Fruit fly (Drosophila melanogaster) whole organism, embryonic: ENCODE data around the gene CG42751.

Source experiments
- CG11085 ChIP-seq: fragments of 200-800 bp; sonication (Bioruptor generic); IDR thresholded peaks from 2 replicates; pipeline ENCODE4 v1.3.6; 2022; ENCODE audit warnings: missing biosample characterization, missing genetic modification characterization
- CG12219 ChIP-seq: fragments of 200-800 bp; sonication (Bioruptor generic); optimal IDR thresholded peaks from 3 replicates; lab custom pipeline; 2018; ENCODE audit warnings: missing biosample characterization, mild to moderate bottlenecking, missing genetic modification characterization
- CG1233 ChIP-seq: fragments of 200-800 bp; sonication (Bioruptor generic); optimal IDR thresholded peaks from 4 replicates; lab custom pipeline; 2018; ENCODE audit warnings: missing biosample characterization, mild to moderate bottlenecking, missing genetic modification characterization
- CG17186 ChIP-seq: fragments of 200-800 bp; sonication (Bioruptor generic); optimal IDR thresholded peaks from 3 replicates; lab custom pipeline; 2017; ENCODE audit warnings: missing biosample characterization, missing genetic modification reagents, missing genetic modification characterization
- CG17385 ChIP-seq: fragments of 200-800 bp; sonication (Bioruptor generic); optimal IDR thresholded peaks from 3 replicates; lab custom pipeline; 2018; ENCODE audit warnings: missing biosample characterization, mild to moderate bottlenecking, missing genetic modification characterization
- CG2120 ChIP-seq: fragments of 200-800 bp; sonication (Bioruptor generic); optimal IDR thresholded peaks from 3 replicates; lab custom pipeline; 2016; ENCODE audit warnings: missing biosample characterization, missing genetic modification characterization
- CG2129 ChIP-seq: fragments of 200-800 bp; sonication (Bioruptor generic); IDR thresholded peaks from 2 replicates; pipeline ENCODE4 v1.3.6; 2022; ENCODE audit warnings: missing biosample characterization, missing genetic modification characterization; ENCODE audit not compliant: partially characterized antibody
- CG4820 ChIP-seq: fragments of 200-800 bp; sonication (Bioruptor generic); optimal IDR thresholded peaks from 3 replicates; lab custom pipeline; 2016; ENCODE audit warnings: missing biosample characterization, missing genetic modification characterization
- CkIIα-i1 ChIP-seq: fragments of 200-800 bp; sonication (Bioruptor generic); IDR thresholded peaks from 2 replicates; pipeline ENCODE4 v1.3.6; 2022; ENCODE audit warnings: missing biosample characterization, missing genetic modification characterization
- Ets65A ChIP-seq: fragments of 200-800 bp; sonication (Bioruptor generic); peaks from one replicate; lab custom pipeline; 2016; ENCODE audit warnings: missing biosample characterization, missing genetic modification characterization
- Med ChIP-seq: fragments of 200-800 bp; sonication (Bioruptor generic); peaks from one replicate; lab custom pipeline; 2016; ENCODE audit warnings: missing biosample characterization, missing genetic modification characterization, mild to moderate bottlenecking, inconsistent platforms, moderate library complexity
- Myb ChIP-seq: fragments of 200-800 bp; sonication (Bioruptor generic); optimal IDR thresholded peaks from 2 replicates; lab custom pipeline; 2016; ENCODE audit warnings: missing biosample characterization, missing genetic modification characterization
- NC2β ChIP-seq: fragments of 200-800 bp; sonication (Bioruptor generic); optimal IDR thresholded peaks from 2 replicates; lab custom pipeline; 2016; ENCODE audit warnings: missing biosample characterization, missing genetic modification characterization
- Nf-YC ChIP-seq: fragments of 200-800 bp; optimal IDR thresholded peaks from 3 replicates; lab custom pipeline; 2019; ENCODE audit warnings: missing biosample characterization, mild to moderate bottlenecking, missing genetic modification characterization, moderate library complexity
- Oaz ChIP-seq: fragments of 200-800 bp; sonication (Bioruptor generic); IDR thresholded peaks from 2 replicates; pipeline ENCODE4 v1.3.6; 2022; ENCODE audit warnings: missing biosample characterization, missing genetic modification characterization
- Opbp ChIP-seq: fragments of 200-800 bp; sonication (Bioruptor generic); IDR thresholded peaks from 3 replicates; pipeline ENCODE4 v1.3.6; 2022; ENCODE audit warnings: missing biosample characterization, missing genetic modification characterization; ENCODE audit not compliant: partially characterized antibody
- Ravus ChIP-seq: fragments of 200-800 bp; sonication (Bioruptor generic); IDR thresholded peaks from 2 replicates; pipeline ENCODE4 v1.3.6; 2022; ENCODE audit warnings: missing biosample characterization, missing genetic modification characterization
- Side ChIP-seq: fragments of 200-800 bp; sonication (Bioruptor generic); optimal IDR thresholded peaks from 2 replicates; lab custom pipeline; 2016; ENCODE audit warnings: missing biosample characterization, missing genetic modification characterization
- Trl ChIP-seq, 3 experiments: fragments of >200 bp in 2 of 3; fragments of 200-800 bp in 1 of 3; sonication (Bioruptor generic) in 1 of 3; optimal IDR thresholded peaks; 2 replicates in 1 of 3; 3 replicates in 2 of 3; lab custom pipeline; 2016 to 2017; ENCODE audit warnings: missing biosample characterization in 1 of 3, missing genetic modification characterization in 1 of 3
- ase ChIP-seq: fragments of 200-800 bp; sonication (Bioruptor generic); IDR thresholded peaks from 3 replicates; pipeline ENCODE4 v1.3.6; 2022; ENCODE audit warnings: missing biosample characterization, missing genetic modification characterization
- bowl ChIP-seq: fragments of 200-800 bp; sonication (Bioruptor generic); IDR thresholded peaks from 2 replicates; pipeline ENCODE4 v1.3.6; 2022; ENCODE audit warnings: missing biosample characterization, missing genetic modification characterization
- bsh ChIP-seq, 2 experiments: fragments of 200-800 bp; sonication (Bioruptor generic); optimal IDR thresholded peaks; 2 replicates each; lab custom pipeline; 2017 to 2018; ENCODE audit warnings: mild to moderate bottlenecking in 2 of 2, missing biosample characterization in 2 of 2, missing genetic modification characterization in 2 of 2, moderate library complexity in 1 of 2
- chinmo ChIP-seq: fragments of 200-800 bp; sonication (Bioruptor generic); IDR thresholded peaks from 4 replicates; pipeline ENCODE4 v1.3.6; 2022; ENCODE audit warnings: missing biosample characterization, missing genetic modification characterization; ENCODE audit not compliant: partially characterized antibody
- croc ChIP-seq: fragments of 200-800 bp; sonication (Bioruptor generic); conservative IDR thresholded peaks from 3 replicates; pipeline ENCODE4 v1.3.6; 2022; ENCODE audit warnings: missing biosample characterization, missing genetic modification characterization
- eve ChIP-seq, 2 experiments: fragments of >200 bp; optimal IDR thresholded peaks; 2 replicates each; lab custom pipeline; 2017; ENCODE audit warnings: missing biosample characterization in 2 of 2, missing genetic modification characterization in 2 of 2
- gem ChIP-seq: fragments of 200-800 bp; sonication (Bioruptor generic); optimal IDR thresholded peaks from 2 replicates; lab custom pipeline; 2019; ENCODE audit warnings: missing biosample characterization, mild to moderate bottlenecking, missing genetic modification characterization, moderate library complexity
- gro ChIP-seq: fragments of 200-800 bp; sonication (Bioruptor generic); optimal IDR thresholded peaks from 2 replicates; lab custom pipeline; 2016; ENCODE audit warnings: missing biosample characterization, missing genetic modification characterization
- lilli ChIP-seq: fragments of 200-800 bp; sonication (Bioruptor generic); optimal IDR thresholded peaks from 3 replicates; lab custom pipeline; 2016; ENCODE audit warnings: missing biosample characterization, missing genetic modification characterization
- nau ChIP-seq: fragments of 200-800 bp; sonication (Bioruptor generic); optimal IDR thresholded peaks from 3 replicates; lab custom pipeline; 2017; ENCODE audit warnings: missing biosample characterization, mild to moderate bottlenecking, missing genetic modification characterization, missing genetic modification reagents
- oc ChIP-seq: fragments of 200-800 bp; sonication (Bioruptor generic); optimal IDR thresholded peaks from 2 replicates; lab custom pipeline; 2018; ENCODE audit warnings: missing biosample characterization, mild to moderate bottlenecking, missing genetic modification characterization, moderate library complexity
- pzg ChIP-seq: fragments of 200-800 bp; sonication (Bioruptor generic); optimal IDR thresholded peaks from 3 replicates; lab custom pipeline; 2018; ENCODE audit warnings: missing biosample characterization, mild to moderate bottlenecking, missing genetic modification characterization, moderate library complexity
- sd ChIP-seq: fragments of 200-800 bp; sonication (Bioruptor generic); optimal IDR thresholded peaks from 3 replicates; lab custom pipeline; 2018; ENCODE audit warnings: missing biosample characterization, mild to moderate bottlenecking, missing genetic modification characterization, moderate library complexity
- sim ChIP-seq: fragments of 200-800 bp; sonication (Bioruptor generic); IDR thresholded peaks from 2 replicates; pipeline ENCODE4 v1.3.6; 2022; ENCODE audit warnings: missing biosample characterization, missing genetic modification characterization
- sisA ChIP-seq: fragments of 200-800 bp; sonication (Bioruptor generic); IDR thresholded peaks from 2 replicates; pipeline ENCODE4 v1.3.6; 2022; ENCODE audit warnings: missing biosample characterization, missing genetic modification characterization
- ssp ChIP-seq: fragments of 200-800 bp; sonication (Bioruptor generic); IDR thresholded peaks from 2 replicates; pipeline ENCODE4 v1.3.6; 2022; ENCODE audit warnings: missing biosample characterization, missing genetic modification characterization
- tgo ChIP-seq: fragments of 200-800 bp; sonication (Bioruptor generic); IDR thresholded peaks from 3 replicates; pipeline ENCODE4 v1.3.6; 2022; ENCODE audit warnings: missing biosample characterization, missing genetic modification characterization
- trem ChIP-seq: fragments of 200-800 bp; optimal IDR thresholded peaks from 3 replicates; lab custom pipeline; 2019; ENCODE audit warnings: missing biosample characterization, mild to moderate bottlenecking, missing genetic modification characterization, moderate library complexity

CG42751 gene

DNA sequence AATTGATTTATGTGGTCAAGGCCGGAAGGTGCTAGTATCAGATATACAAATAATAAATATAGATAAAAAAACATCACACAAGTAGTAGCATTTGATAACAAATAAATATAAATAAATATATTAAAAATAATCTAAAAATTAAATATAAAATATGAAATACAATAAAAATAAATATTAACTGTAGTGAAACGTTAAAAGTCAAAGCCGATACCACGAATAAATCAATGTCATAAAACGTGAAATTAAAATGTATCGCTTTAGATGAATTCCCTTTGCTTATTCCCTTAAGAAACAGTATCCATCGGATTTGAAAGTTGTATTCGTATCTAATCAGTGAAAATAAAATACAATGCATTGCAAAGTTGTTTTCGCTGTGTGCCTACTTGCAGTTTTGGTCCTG lies 18.9 kb upstream of the CG42751 start, which contains the start of gene CG45012:
CG45012 (plus strand) TSS at position 301 of the 400 bp plus-strand sequence.
- TF ChIP-seq CkIIα-i1 (GFP tag; lab: Robert Waterston, UW), result no peak

DNA sequence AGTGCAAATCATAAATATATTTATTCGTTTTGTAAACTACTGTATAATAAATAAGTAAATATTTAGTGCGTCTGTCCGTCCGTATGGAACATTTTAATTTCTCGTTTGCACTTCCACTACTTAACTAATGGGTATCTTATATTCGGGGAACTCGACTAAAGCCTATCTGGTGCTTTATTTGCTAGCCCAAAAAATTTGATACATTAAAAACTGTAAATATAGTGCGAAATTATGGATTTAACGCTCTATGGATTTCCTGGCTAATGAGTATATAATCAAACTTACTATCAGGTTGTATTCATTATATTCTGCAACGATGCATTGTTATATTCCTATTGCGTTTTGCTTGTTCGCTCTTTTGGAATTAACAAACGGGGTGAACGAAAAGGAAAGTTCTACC lies 16.3 kb upstream of the CG42751 start, which contains the start of gene Sfp33A4:
Sfp33A4 (plus strand) TSS at position 301 of the 400 bp plus-strand sequence.
- TF ChIP-seq chinmo, result no peak
- TF ChIP-seq Ets65A (GFP tag; lab: Kevin White, UChicago), result peak; percentile 4

DNA sequence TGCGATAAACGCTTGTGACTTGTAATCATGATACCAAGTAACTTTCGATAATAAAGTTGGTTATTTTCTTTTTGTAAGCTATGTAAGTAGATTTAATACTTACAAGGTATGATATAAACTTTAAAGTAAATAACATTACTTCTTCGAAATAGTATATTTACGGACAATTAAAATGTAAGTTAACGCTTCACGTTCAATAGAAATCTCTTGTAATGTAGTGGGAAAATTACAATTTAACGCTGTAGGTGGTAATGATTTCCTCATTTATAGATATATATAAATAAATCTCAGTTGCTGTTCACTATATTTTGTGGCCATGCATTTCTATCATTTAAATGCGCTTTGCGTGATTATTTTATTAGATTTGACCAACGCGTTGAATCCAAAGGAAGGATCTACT lies 15.8 kb upstream of the CG42751 start, which contains the start of gene Sfp33A2:
Sfp33A2 (plus strand) TSS at position 301 of the 400 bp plus-strand sequence.
- TF ChIP-seq gro (no peak), bsh (GFP tag; optimal IDR thresholded peaks at IDR 0.05; lab: Kevin White, UChicago) (no peak), Side (GFP tag; lab: Kevin White, UChicago) (no peak), bowl (GFP tag; lab: Robert Waterston, UW) (no peak), Myb (GFP tag; lab: Kevin White, UChicago) (no peak), lilli (GFP tag; lab: Kevin White, UChicago) (no peak), sim (GFP tag; lab: Robert Waterston, UW) (no peak)
- TF ChIP-seq, all 482 proteins: peak for 0

DNA sequence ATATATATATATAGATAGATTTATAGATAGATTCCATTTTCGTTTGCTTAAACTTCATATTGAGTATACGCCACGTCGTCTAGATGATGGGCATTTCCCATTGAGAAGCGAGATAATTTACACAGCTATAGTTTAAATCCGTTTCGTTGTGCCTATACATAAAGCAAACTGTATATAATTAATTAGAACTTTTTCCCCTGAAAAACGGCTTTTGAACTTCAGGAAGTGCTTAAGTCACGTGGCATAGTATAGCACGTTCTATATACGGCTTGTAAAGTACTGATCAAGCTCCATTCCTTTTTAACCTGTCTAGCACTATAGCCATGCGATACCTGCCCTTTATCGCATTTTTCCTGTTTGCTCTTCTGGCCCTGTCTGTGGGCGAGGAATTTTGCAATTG lies 13.6 kb upstream of the CG42751 start, which contains the start of gene Sfp33A3:
Sfp33A3 (plus strand) TSS at position 301 of the 400 bp plus-strand sequence.
- TF ChIP-seq NC2β (GFP tag; lab: Kevin White, UChicago) (no peak), oc (tag; lab: Kevin White, UChicago) (no peak), croc (GFP tag; lab: Robert Waterston, UW) (no peak)

DNA sequence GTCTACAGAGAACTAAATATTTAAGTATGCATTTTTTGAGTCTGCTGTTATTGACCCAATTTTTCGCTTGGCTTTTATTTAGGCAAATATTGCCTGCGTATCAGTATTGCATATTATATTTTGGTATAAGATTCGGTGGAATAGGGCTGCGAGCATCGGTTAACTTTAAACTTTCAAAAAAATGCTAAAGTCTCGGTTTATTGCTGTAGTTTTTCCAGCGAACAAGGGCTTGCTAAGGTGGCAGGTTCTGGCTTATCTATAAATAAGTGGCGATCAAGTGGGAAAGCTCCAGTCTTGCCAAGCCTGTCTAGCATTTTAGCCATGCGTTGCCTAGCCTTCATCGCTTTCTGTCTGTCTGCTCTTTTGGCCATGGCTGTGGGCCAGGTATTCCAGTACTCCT lies 12.8 kb upstream of the CG42751 start, which contains the start of gene CG31704:
CG31704 (plus strand) TSS at position 301 of the 400 bp plus-strand sequence.
- TF ChIP-seq CG17385 (no peak), CG4820 (GFP tag; lab: Kevin White, UChicago) (no peak), Ravus (GFP tag; lab: Robert Waterston, UW) (no peak), ssp (GFP tag; lab: Robert Waterston, UW) (no peak), ase (GFP tag; lab: Robert Waterston, UW) (0 out of 3 replicates have a peak, but pooled peaks have one; percentile 26)

DNA sequence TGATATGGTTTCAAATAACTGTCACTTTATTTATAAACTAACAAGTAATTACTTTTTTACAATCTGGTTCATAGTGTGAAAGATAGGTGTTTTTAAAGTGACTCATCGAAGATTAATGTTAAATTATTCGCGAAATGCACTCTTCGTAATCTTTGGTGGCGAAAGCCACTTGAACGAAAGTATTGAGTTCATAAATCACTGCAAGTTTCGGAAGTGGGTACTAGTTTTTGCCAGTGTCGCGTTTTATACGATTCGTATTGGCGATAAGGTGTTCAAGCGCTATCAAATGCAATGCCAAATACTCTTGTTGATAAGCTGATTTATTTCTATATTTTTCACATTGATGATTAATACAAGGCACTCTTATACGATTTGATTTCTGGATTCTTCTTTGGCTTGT lies 11.7 kb upstream of the CG42751 start:
- TF ChIP-seq CG1233 (GFP tag; lab: Kevin White, UChicago) (no peak), gem (tag; lab: Kevin White, UChicago) (peak; percentile 0), CG2120 (GFP tag; lab: Kevin White, UChicago) (peak; percentile 13), CG11085 (0 out of 2 replicates have a peak, but pooled peaks have one; percentile 33)

DNA sequence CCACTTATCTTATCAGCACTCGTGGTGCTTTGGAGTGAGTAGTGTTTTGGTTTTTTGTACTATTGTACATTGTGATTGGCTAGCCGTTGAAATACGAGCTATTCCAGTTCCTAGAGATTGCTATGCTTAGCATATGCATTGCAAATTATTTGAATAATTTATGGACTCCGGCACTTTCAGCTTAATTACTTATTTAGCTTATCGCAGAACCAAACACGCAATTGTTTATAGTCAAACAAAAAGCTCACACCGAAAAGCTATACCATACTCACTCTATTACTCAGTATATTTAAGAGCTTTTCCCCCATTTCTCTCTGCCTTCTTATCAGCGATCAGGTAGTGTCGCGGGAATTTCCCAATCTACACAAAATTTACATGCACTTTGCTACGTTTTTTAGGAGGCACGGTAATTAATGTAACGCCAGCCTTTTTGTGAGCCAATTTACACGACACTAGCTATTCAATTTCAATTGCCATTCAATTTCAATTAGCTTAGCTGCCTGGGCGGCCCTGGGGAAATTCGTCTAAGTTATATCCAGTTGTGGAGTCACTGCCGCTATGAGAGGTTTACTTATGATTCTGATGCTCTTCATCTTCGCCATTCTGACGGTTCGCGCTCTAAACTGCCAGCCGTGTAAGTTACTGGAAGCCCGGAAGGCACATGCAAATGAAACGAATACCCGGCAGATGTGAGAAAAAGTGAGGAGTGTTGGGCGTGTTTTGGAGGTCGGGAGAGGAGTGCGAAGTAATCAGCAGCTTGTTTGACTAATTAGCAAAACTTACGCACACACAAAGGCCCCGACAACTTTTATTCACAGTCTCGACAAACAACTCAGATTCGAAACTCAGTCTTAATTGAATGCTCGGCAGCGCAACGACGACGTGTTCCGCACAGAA lies 10.7 kb upstream of the CG42751 start, which contains the start of the genes CG44008, CG14933, CG46426 and CG42486:
CG44008 (minus strand) TSS at position 155 of the 897 bp plus-strand sequence.
CG14933 (plus strand) TSS at position 538 of the 897 bp plus-strand sequence.
CG46426 (plus strand) TSS at position 538 of the 897 bp plus-strand sequence.
CG42486 (plus strand) TSS at position 847 of the 897 bp plus-strand sequence.
- TF ChIP-seq Med (GFP tag; lab: Kevin White, UChicago) (peak; percentile 43), CG17186 (no peak), eve (GFP tag; optimal IDR thresholded peaks at IDR 0.05; lab: Kevin White, UChicago) (peak in 1 of 2 experiments; percentile 58), sisA (no peak), Oaz (GFP tag; lab: Robert Waterston, UW) (no peak), sd (tag; lab: Kevin White, UChicago) (peak; percentile 14), Nf-YC (tag; lab: Kevin White, UChicago) (peak; percentile 61), Opbp (GFP tag; lab: Robert Waterston, UW) (no peak), CG12219 (GFP tag; lab: Kevin White, UChicago) (no peak), pzg (GFP tag; lab: Kevin White, UChicago) (no peak), trem (tag; lab: Kevin White, UChicago) (no peak), nau (GFP tag; lab: Kevin White, UChicago) (no peak), tgo (GFP tag; lab: Robert Waterston, UW) (no peak), Trl (optimal IDR thresholded peaks at IDR 0.05; lab: Kevin White, UChicago) (peak in 1 of 2 experiments; percentile 19), Trl (GFP tag; optimal IDR thresholded peaks at IDR 0.05; lab: Kevin White, UChicago) (no peak), CG2129 (no peak)
